Fruit fly (Drosophila melanogaster): ENCODE results near the gene Tango5.

Gene Tango5

dm6 chrX:10783374-10784064, 19.3 kb upstream of the Tango5 start:
- TF ChIP-seq CG8478 (optimal IDR thresholded peaks at IDR 0.05): no peak
- TF ChIP-seq CTCF (optimal IDR thresholded peaks at IDR 0.05): no peak

- TF ChIP-seq CTCF (optimal IDR thresholded peaks at IDR 0.05) (no peak), CG8478 (optimal IDR thresholded peaks at IDR 0.05) (no peak)
Observed at dm6 chrX:10775690-10776089, 11.5 kb upstream of the Tango5 start.

- no peak for TF ChIP-seq CTCF (optimal IDR thresholded peaks at IDR 0.05)
- no peak for TF ChIP-seq CG8478 (optimal IDR thresholded peaks at IDR 0.05)
Observed at dm6 chrX:10774957-10775682, 10.9 kb upstream of the Tango5 start.

- TF ChIP-seq CG8478 (optimal IDR thresholded peaks at IDR 0.05): no peak
Observed at dm6 chrX:10773562-10773961, 9.3 kb upstream of the Tango5 start.

dm6 chrX:10772634-10773033, 8.4 kb upstream of the Tango5 start:
- TF ChIP-seq CTCF (optimal IDR thresholded peaks at IDR 0.05) (no peak), CG8478 (optimal IDR thresholded peaks at IDR 0.05) (no peak)

- no peak for TF ChIP-seq CTCF (optimal IDR thresholded peaks at IDR 0.05)
- TF ChIP-seq CG8478 (optimal IDR thresholded peaks at IDR 0.05): no peak
Observed at dm6 chrX:10771856-10772592, 7.8 kb upstream of the Tango5 start, which contains the start of gene CG15211. Gene CG15211 (plus strand): TSS chrX:10772541.

- TF ChIP-seq CG8478 (optimal IDR thresholded peaks at IDR 0.05): no peak
- TF ChIP-seq CTCF (optimal IDR thresholded peaks at IDR 0.05): peak; percentile 77 to 88
Observed at dm6 chrX:10768043-10768674, 3.9 kb upstream of the Tango5 start, which contains the start of the genes Atg8a and BTBD9. Gene Atg8a (minus strand): TSS chrX:10768338. Gene BTBD9 (plus strand): TSS chrX:10768537.

- no peak for TF ChIP-seq CG8478 (optimal IDR thresholded peaks at IDR 0.05)
- TF ChIP-seq CTCF (optimal IDR thresholded peaks at IDR 0.05): no peak
Observed at dm6 chrX:10767350-10768005, 3.3 kb upstream of the Tango5 start.

dm6 chrX:10766976-10767349, 2.8 kb upstream of the Tango5 start:
- TF ChIP-seq CTCF (optimal IDR thresholded peaks at IDR 0.05) (no peak), CG8478 (optimal IDR thresholded peaks at IDR 0.05) (no peak)

- TF ChIP-seq CG8478 (optimal IDR thresholded peaks at IDR 0.05): no peak
- no peak for TF ChIP-seq CTCF (optimal IDR thresholded peaks at IDR 0.05)
Observed at dm6 chrX:10762959-10763883, 992 bp downstream of the Tango5 start.

- no peak for TF ChIP-seq CTCF (optimal IDR thresholded peaks at IDR 0.05)
- no peak for TF ChIP-seq CG8478 (optimal IDR thresholded peaks at IDR 0.05)
Observed at dm6 chrX:10762569-10762958, 1.6 kb downstream of the Tango5 start.

dm6 chrX:10757616-10758078, 6.6 kb downstream of the Tango5 start, which contains the start of gene Rph:
Gene Rph (minus strand): TSS chrX:10757666.
- no peak for TF ChIP-seq CTCF (optimal IDR thresholded peaks at IDR 0.05)
- no peak for TF ChIP-seq CG8478 (optimal IDR thresholded peaks at IDR 0.05)

- TF ChIP-seq CTCF (optimal IDR thresholded peaks at IDR 0.05): no peak
- no peak for TF ChIP-seq CG8478 (optimal IDR thresholded peaks at IDR 0.05)
Observed at dm6 chrX:10756026-10756561, 8.1 kb downstream of the Tango5 start.

All from S2 (cell line).